Worm (Caenorhabditis elegans): ENCODE measurements around the gene srd-10.

DNA sequence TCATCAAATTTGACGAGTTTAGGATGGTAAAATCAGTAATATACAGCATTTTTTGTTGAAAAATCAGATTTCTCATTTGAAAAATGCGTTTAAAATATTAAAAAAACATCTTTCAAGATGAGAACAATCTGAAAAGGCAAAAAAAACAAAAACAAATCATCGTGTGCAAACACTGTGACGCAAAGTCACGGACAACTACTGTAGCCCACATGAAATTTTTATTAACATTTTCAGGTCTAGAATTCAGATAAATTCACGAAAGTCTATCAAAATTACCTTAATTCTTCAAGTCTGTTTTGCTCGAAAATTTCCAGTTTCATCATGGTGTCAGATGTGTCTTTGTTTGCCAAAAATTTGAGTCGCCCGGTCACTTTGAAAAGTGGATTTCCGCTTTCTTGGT lies 35.9 kb upstream of the srd-10 start:
- TF ChIP-seq elt-3 (tag; optimal IDR thresholded peaks at IDR 0.05) (no peak), unc-62 (GFP tag; optimal IDR thresholded peaks at IDR 0.05) (no peak), pha-4 (tag; optimal IDR thresholded peaks at IDR 0.05) (no peak), nhr-237 (tag; optimal IDR thresholded peaks at IDR 0.05) (no peak), ztf-11 (tag; optimal IDR thresholded peaks at IDR 0.05) (no peak), tbx-8 (GFP tag; optimal IDR thresholded peaks at IDR 0.05) (no peak), mab-5 (tag; optimal IDR thresholded peaks at IDR 0.05) (no peak), elt-1 (tag; optimal IDR thresholded peaks at IDR 0.05; ENCODE audit: borderline replicate concordance, insufficient read depth) (no peak)
